Worm (Caenorhabditis elegans): ENCODE measurements around the gene atf-2.

DNA sequence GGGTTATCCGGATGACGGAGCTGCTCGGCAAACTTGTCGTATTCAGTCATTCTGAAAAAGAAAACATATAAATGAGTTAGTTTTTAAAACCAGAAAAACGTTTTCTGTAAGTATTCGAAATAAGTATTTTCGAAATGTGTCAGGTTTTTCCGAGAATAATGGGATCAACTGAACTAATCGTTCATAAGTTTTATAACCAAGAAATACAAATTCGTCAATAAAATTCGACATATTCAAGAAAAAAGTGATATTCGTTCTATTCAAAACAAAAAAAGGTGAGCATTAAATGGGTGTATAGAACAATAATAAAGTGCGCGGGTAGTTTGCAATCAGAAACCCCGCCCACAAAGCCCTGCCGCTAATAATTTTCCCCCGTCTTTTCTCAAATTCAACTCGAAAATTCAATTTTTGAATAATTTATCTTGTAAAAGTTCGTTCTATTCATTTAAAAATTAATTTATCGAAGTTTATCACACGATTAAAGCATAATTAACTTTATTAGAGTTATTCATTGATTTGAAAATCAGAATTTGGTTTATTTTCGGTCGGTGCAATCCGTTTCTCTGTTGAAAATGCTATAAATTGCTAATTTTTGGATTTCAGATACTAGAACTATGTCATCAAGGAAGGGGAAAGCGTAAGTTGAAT lies 35.4 kb upstream of the atf-2 start, which contains the start of the genes cyn-11 and T01B7.5:
- TF ChIP-seq aly-1 (tag; optimal IDR thresholded peaks at IDR 0.05) (no peak), ama-1 (optimal IDR thresholded peaks at IDR 0.05) (no peak), tbx-37 (GFP tag; conservative IDR thresholded peaks at IDR 0.05) (no peak), F13C5.2 (tag; optimal IDR thresholded peaks at IDR 0.05) (peak; percentile 46), ceh-13 (GFP tag; optimal IDR thresholded peaks at IDR 0.05) (no peak), pes-1 (GFP tag; IDR thresholded peaks at IDR 0.05) (no peak)

Measured in whole organism, early embryonic.